ENCODE assay signal across 4 worm cellular contexts in the genomic region with DNA sequence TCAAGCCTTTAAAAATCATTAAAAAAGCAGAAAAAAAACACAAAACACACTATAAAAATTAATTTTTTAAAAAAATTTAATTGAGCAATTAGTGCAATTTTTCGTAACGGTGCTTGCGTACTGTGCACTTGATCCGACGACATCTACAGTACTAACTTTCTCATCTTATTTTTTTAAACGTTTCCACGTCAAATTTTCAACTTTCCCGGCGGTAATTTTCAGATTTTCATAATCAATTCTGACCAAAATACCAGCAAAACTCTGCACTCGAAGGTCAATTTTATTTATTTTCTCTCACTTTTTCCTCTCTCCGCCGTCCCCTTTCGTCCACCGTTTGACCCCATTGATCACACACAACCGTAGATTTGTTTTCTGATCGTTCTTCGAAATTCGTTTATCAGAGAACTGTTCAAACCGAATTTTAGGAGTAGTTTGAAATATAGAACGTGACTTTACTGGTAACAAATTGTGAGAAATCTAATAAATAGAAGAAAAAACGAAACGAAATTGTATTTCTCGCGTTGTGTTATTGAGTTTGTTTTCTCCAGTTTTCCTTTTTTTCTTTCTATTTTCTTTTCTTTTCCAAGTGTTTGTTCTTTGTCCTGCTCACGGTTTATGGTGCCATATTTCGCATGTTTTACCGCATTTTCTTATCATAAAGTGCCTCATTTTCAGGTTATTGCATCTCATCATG.
A peak's percentile ranks its signal among the peaks of the same experiment; 100 is the strongest.
TF ChIP-seq lines count a peak whose summit lies in the region.

A gene (plus strand): TSS at position 676 of the 694 bp plus-strand sequence.

TF ChIP-seq in whole organism, L1 larva, 84 proteins besides CTCF, POLR2A, EP300 and RAD21 (continued from another document):
- TF ChIP-seq nhr-20 (tag; optimal IDR thresholded peaks at IDR 0.05; lab: Kevin White, UChicago), result peak; percentile 29
- TF ChIP-seq pqm-1 (tag; optimal IDR thresholded peaks at IDR 0.05; lab: Kevin White, UChicago), result no peak
- peak; percentile 40 for TF ChIP-seq blmp-1 (tag; optimal IDR thresholded peaks at IDR 0.05; lab: Kevin White, UChicago)
- no peak for TF ChIP-seq C04F5.9 (tag; optimal IDR thresholded peaks at IDR 0.05; lab: Kevin White, UChicago)
- TF ChIP-seq lin-15B (tag; optimal IDR thresholded peaks at IDR 0.05; lab: Kevin White, UChicago), result no peak
- no peak for TF ChIP-seq skn-1 (tag; optimal IDR thresholded peaks at IDR 0.05; lab: Kevin White, UChicago)
- no peak for TF ChIP-seq nhr-76 (tag; optimal IDR thresholded peaks at IDR 0.05; lab: Kevin White, UChicago)
- TF ChIP-seq lir-3 (tag; optimal IDR thresholded peaks at IDR 0.05; lab: Kevin White, UChicago; ENCODE audit: poor library complexity), result no peak
- TF ChIP-seq irx-1 (tag; optimal IDR thresholded peaks at IDR 0.05; lab: Kevin White, UChicago), result no peak
- TF ChIP-seq nhr-71 (tag; optimal IDR thresholded peaks at IDR 0.05; lab: Kevin White, UChicago), result peak; percentile 21
- TF ChIP-seq rnt-1 (tag; optimal IDR thresholded peaks at IDR 0.05; lab: Kevin White, UChicago), result no peak
- TF ChIP-seq zag-1 (tag; optimal IDR thresholded peaks at IDR 0.05; lab: Kevin White, UChicago), result no peak
- peak in 1 of 2 experiments; percentile 52 for TF ChIP-seq lin-35 (GFP tag; optimal IDR thresholded peaks at IDR 0.05; lab: Kevin White, UChicago)
- peak in 1 of 2 experiments; percentile 14 for TF ChIP-seq lsy-2 (tag; optimal IDR thresholded peaks at IDR 0.05; lab: Kevin White, UChicago)
- no peak for TF ChIP-seq nhr-47 (tag; optimal IDR thresholded peaks at IDR 0.05; lab: Kevin White, UChicago)
- TF ChIP-seq fkh-4 (tag; optimal IDR thresholded peaks at IDR 0.05; lab: Kevin White, UChicago; ENCODE audit: borderline replicate concordance), result no peak
- TF ChIP-seq ces-1 (GFP tag; optimal IDR thresholded peaks at IDR 0.05; lab: Kevin White, UChicago), result peak; percentile 29
- TF ChIP-seq elt-3 (tag; optimal IDR thresholded peaks at IDR 0.05; lab: Kevin White, UChicago), result peak in 1 of 6 experiments; percentile 11
- TF ChIP-seq vab-15 (tag; optimal IDR thresholded peaks at IDR 0.05; lab: Kevin White, UChicago), result no peak

TF ChIP-seq in whole organism, L2 larva, 48 proteins besides CTCF, POLR2A, EP300 and RAD21 (continued from another document):
- TF ChIP-seq crh-2 (tag; optimal IDR thresholded peaks at IDR 0.05; lab: Kevin White, UChicago), result peak; percentile 32
- TF ChIP-seq ceh-82 (tag; optimal IDR thresholded peaks at IDR 0.05; lab: Kevin White, UChicago), result no peak
- TF ChIP-seq nhr-25 (tag; optimal IDR thresholded peaks at IDR 0.05; lab: Kevin White, UChicago), result no peak
- no peak for TF ChIP-seq ZK546.5 (tag; optimal IDR thresholded peaks at IDR 0.05; lab: Kevin White, UChicago)
- TF ChIP-seq nhr-6 (tag; optimal IDR thresholded peaks at IDR 0.05; lab: Kevin White, UChicago), result peak; percentile 35
- TF ChIP-seq nhr-21 (tag; optimal IDR thresholded peaks at IDR 0.05; lab: Kevin White, UChicago), result no peak
- no peak for TF ChIP-seq skn-1 (tag; optimal IDR thresholded peaks at IDR 0.05; lab: Kevin White, UChicago)
- TF ChIP-seq dmd-4 (tag; optimal IDR thresholded peaks at IDR 0.05; lab: Kevin White, UChicago), result no peak
- no peak for TF ChIP-seq ceh-16 (tag; optimal IDR thresholded peaks at IDR 0.05; lab: Kevin White, UChicago)
- peak; percentile 17 for TF ChIP-seq ztf-4 (tag; optimal IDR thresholded peaks at IDR 0.05; lab: Kevin White, UChicago)
- TF ChIP-seq unc-39 (tag; optimal IDR thresholded peaks at IDR 0.05; lab: Kevin White, UChicago), result no peak
- TF ChIP-seq mbf-1 (tag; optimal IDR thresholded peaks at IDR 0.05; lab: Kevin White, UChicago), result no peak
- TF ChIP-seq peb-1 (tag; optimal IDR thresholded peaks at IDR 0.05; lab: Kevin White, UChicago), result no peak
- peak; percentile 14 for TF ChIP-seq nhr-129 (tag; optimal IDR thresholded peaks at IDR 0.05; lab: Kevin White, UChicago)
- no peak for TF ChIP-seq nhr-12 (tag; optimal IDR thresholded peaks at IDR 0.05; lab: Kevin White, UChicago)
- TF ChIP-seq sem-4 (tag; optimal IDR thresholded peaks at IDR 0.05; lab: Kevin White, UChicago), result peak; percentile 38
- no peak for TF ChIP-seq F13H6.1 (tag; optimal IDR thresholded peaks at IDR 0.05; lab: Kevin White, UChicago)
- TF ChIP-seq Y55F3AM.14 (GFP tag; optimal IDR thresholded peaks at IDR 0.05; lab: Kevin White, UChicago), result peak; percentile 25
- no peak for TF ChIP-seq snpc-4 (tag; optimal IDR thresholded peaks at IDR 0.05; lab: Kevin White, UChicago)
- no peak for TF ChIP-seq alr-1 (tag; optimal IDR thresholded peaks at IDR 0.05; lab: Kevin White, UChicago)
- TF ChIP-seq C34F6.9 (tag; optimal IDR thresholded peaks at IDR 0.05; lab: Kevin White, UChicago), result peak; percentile 29
- no peak for TF ChIP-seq nhr-77 (tag; optimal IDR thresholded peaks at IDR 0.05; lab: Kevin White, UChicago)
- TF ChIP-seq unc-62 (GFP tag; optimal IDR thresholded peaks at IDR 0.05; lab: Kevin White, UChicago), result no peak
- no peak for TF ChIP-seq mdl-1 (tag; optimal IDR thresholded peaks at IDR 0.05; lab: Kevin White, UChicago)
- no peak for TF ChIP-seq mab-5 (tag; optimal IDR thresholded peaks at IDR 0.05; lab: Kevin White, UChicago)
- no peak for TF ChIP-seq nhr-10 (tag; optimal IDR thresholded peaks at IDR 0.05; lab: Kevin White, UChicago)
- TF ChIP-seq sma-9 (GFP tag; optimal IDR thresholded peaks at IDR 0.05; lab: Kevin White, UChicago), result no peak
- TF ChIP-seq sma-9 (tag; optimal IDR thresholded peaks at IDR 0.05; lab: Kevin White, UChicago), result no peak
- TF ChIP-seq ztf-11 (tag; optimal IDR thresholded peaks at IDR 0.05; lab: Kevin White, UChicago), result no peak
- no peak for TF ChIP-seq lin-39 (tag; optimal IDR thresholded peaks at IDR 0.05; lab: Kevin White, UChicago)
- TF ChIP-seq aly-2 (tag; optimal IDR thresholded peaks at IDR 0.05; lab: Kevin White, UChicago), result no peak
- TF ChIP-seq lin-11 (tag; optimal IDR thresholded peaks at IDR 0.05; lab: Kevin White, UChicago), result no peak
- TF ChIP-seq lsy-2 (tag; optimal IDR thresholded peaks at IDR 0.05; lab: Kevin White, UChicago), result peak in 1 of 2 experiments; percentile 35
- TF ChIP-seq ztf-1 (GFP tag; conservative IDR thresholded peaks at IDR 0.05; lab: Robert Waterston, UW), result no peak
- no peak for TF ChIP-seq ama-1 (optimal IDR thresholded peaks at IDR 0.05; lab: Kevin White, UChicago)
- peak; percentile 20 for TF ChIP-seq lin-13 (GFP tag; optimal IDR thresholded peaks at IDR 0.05; lab: Kevin White, UChicago)

TF ChIP-seq in whole organism, L3 larva, 47 proteins besides CTCF, POLR2A, EP300 and RAD21 (continued from another document):
- TF ChIP-seq jun-1 (tag; optimal IDR thresholded peaks at IDR 0.05; lab: Kevin White, UChicago), result no peak
- TF ChIP-seq elt-2 (tag; optimal IDR thresholded peaks at IDR 0.05; lab: Kevin White, UChicago), result peak; percentile 23
- peak; percentile 5 for TF ChIP-seq pha-4 (tag; optimal IDR thresholded peaks at IDR 0.05; lab: Kevin White, UChicago)
- TF ChIP-seq unc-39 (tag; optimal IDR thresholded peaks at IDR 0.05; lab: Kevin White, UChicago), result no peak

TF ChIP-seq in whole organism, L4 larva, 104 proteins besides CTCF, POLR2A, EP300 and RAD21 (continued from another document):
- TF ChIP-seq unc-62 (GFP tag; optimal IDR thresholded peaks at IDR 0.05 in 1 of 2; lab: Kevin White, UChicago), result no peak
- TF ChIP-seq unc-62 (tag; optimal IDR thresholded peaks at IDR 0.05; lab: Kevin White, UChicago), result no peak
- TF ChIP-seq lin-15B (tag; optimal IDR thresholded peaks at IDR 0.05; lab: Kevin White, UChicago), result no peak
- TF ChIP-seq sdz-12 (GFP tag; optimal IDR thresholded peaks at IDR 0.05; lab: Kevin White, UChicago), result no peak
- peak; percentile 9 for TF ChIP-seq rbr-2 (tag; optimal IDR thresholded peaks at IDR 0.05; lab: Kevin White, UChicago)
- TF ChIP-seq hif-1 (tag; optimal IDR thresholded peaks at IDR 0.05; lab: Kevin White, UChicago), result peak in 1 of 2 experiments; percentile 30
- peak; percentile 29 for TF ChIP-seq mep-1 (tag; optimal IDR thresholded peaks at IDR 0.05; lab: Kevin White, UChicago)
- no peak for TF ChIP-seq D1046.2 (GFP tag; IDR thresholded peaks at IDR 0.05; lab: Robert Waterston, UW)
- TF ChIP-seq hlh-11 (tag; optimal IDR thresholded peaks at IDR 0.05; lab: Kevin White, UChicago), result peak; percentile 17
- TF ChIP-seq zag-1 (tag; optimal IDR thresholded peaks at IDR 0.05; lab: Kevin White, UChicago), result no peak
- TF ChIP-seq fkh-10 (GFP tag; optimal IDR thresholded peaks at IDR 0.05; lab: Kevin White, UChicago), result no peak
- peak; percentile 1 for TF ChIP-seq hlh-30 (tag; optimal IDR thresholded peaks at IDR 0.05; lab: Kevin White, UChicago; ENCODE audit: insufficient read depth)
- TF ChIP-seq dve-1 (tag; optimal IDR thresholded peaks at IDR 0.05; lab: Kevin White, UChicago; ENCODE audit: insufficient read depth), result peak; percentile 25
- TF ChIP-seq aha-1 (tag; lab: Kevin White, UChicago), result peak; percentile 95
- TF ChIP-seq lsy-2 (tag; optimal IDR thresholded peaks at IDR 0.05; lab: Kevin White, UChicago), result peak in 1 of 2 experiments; percentile 34
